Fruit fly (Drosophila melanogaster) whole organism, embryonic: ENCODE data around the gene puf.

ENCODE experiments used
- Adf1 ChIP-seq: fragments of 200-800 bp; sonication (Bioruptor generic); IDR thresholded peaks from 2 replicates; pipeline ENCODE4 v1.3.6; 2022; ENCODE audit warnings: missing biosample characterization, missing genetic modification characterization
- Atf6 ChIP-seq: fragments of 200-800 bp; sonication (Bioruptor generic); IDR thresholded peaks from 2 replicates; pipeline ENCODE4 v1.3.6; 2022; ENCODE audit warnings: missing biosample characterization, missing genetic modification characterization
- B-H1 ChIP-seq: fragments of 200-800 bp; sonication (Bioruptor generic); IDR thresholded peaks from 3 replicates; pipeline ENCODE4 v1.3.6; 2022; ENCODE audit warnings: missing biosample characterization, missing genetic modification characterization
- Bgb ChIP-seq: fragments of 200-800 bp; sonication (Bioruptor generic); IDR thresholded peaks from 2 replicates; pipeline ENCODE4 v1.3.6; 2022; ENCODE audit warnings: missing biosample characterization, missing genetic modification characterization; ENCODE audit not compliant: partially characterized antibody
- Blimp-1 ChIP-seq: fragments of 200-800 bp; sonication (Bioruptor generic); optimal IDR thresholded peaks from 3 replicates; lab custom pipeline; 2018; ENCODE audit warnings: missing biosample characterization, missing genetic modification characterization, mild to moderate bottlenecking, moderate library complexity, missing genetic modification reagents
- BtbVII ChIP-seq: fragments of 200-800 bp; sonication (Bioruptor generic); optimal IDR thresholded peaks from 3 replicates; lab custom pipeline; 2017; ENCODE audit warnings: missing biosample characterization, mild to moderate bottlenecking, missing genetic modification characterization
- CG10209 ChIP-seq: fragments of 200-800 bp; sonication (Bioruptor generic); optimal IDR thresholded peaks from 3 replicates; lab custom pipeline; 2017; ENCODE audit warnings: missing biosample characterization, mild to moderate bottlenecking, missing genetic modification characterization, missing genetic modification reagents
- CG12104 ChIP-seq: fragments of 200-800 bp; sonication (Bioruptor generic); optimal IDR thresholded peaks from 3 replicates; lab custom pipeline; 2016; ENCODE audit warnings: missing biosample characterization, missing genetic modification characterization
- CG12219 ChIP-seq: fragments of 200-800 bp; sonication (Bioruptor generic); optimal IDR thresholded peaks from 3 replicates; lab custom pipeline; 2018; ENCODE audit warnings: missing biosample characterization, mild to moderate bottlenecking, missing genetic modification characterization
- CG14014 ChIP-seq: fragments of 200-800 bp; sonication (Bioruptor generic); IDR thresholded peaks from 2 replicates; pipeline ENCODE4 v1.3.6; 2022; ENCODE audit warnings: missing biosample characterization, missing genetic modification characterization
- CG1602 ChIP-seq: fragments of 200-800 bp; sonication (Bioruptor generic); optimal IDR thresholded peaks from 3 replicates; lab custom pipeline; 2016; ENCODE audit warnings: missing biosample characterization, missing genetic modification characterization
- CG1603 ChIP-seq: fragments of 200-800 bp; sonication (Bioruptor generic); optimal IDR thresholded peaks from 2 replicates; lab custom pipeline; 2019; ENCODE audit warnings: missing biosample characterization, mild to moderate bottlenecking, missing genetic modification characterization, moderate library complexity
- CG1647 ChIP-seq: fragments of 200-800 bp; sonication (Bioruptor generic); optimal IDR thresholded peaks from 3 replicates; lab custom pipeline; 2016; ENCODE audit warnings: missing biosample characterization, missing genetic modification characterization
- CG16813 ChIP-seq: fragments of 200-800 bp; sonication (Bioruptor generic); IDR thresholded peaks from 3 replicates; pipeline ENCODE4 v1.3.6; 2022; ENCODE audit warnings: missing biosample characterization, missing genetic modification characterization; ENCODE audit not compliant: partially characterized antibody
- CG16815 ChIP-seq: fragments of 200-800 bp; sonication (Bioruptor generic); optimal IDR thresholded peaks from 3 replicates; lab custom pipeline; 2017; ENCODE audit warnings: missing biosample characterization, mild to moderate bottlenecking, missing genetic modification characterization
- CG18262 ChIP-seq: fragments of 200-800 bp; optimal IDR thresholded peaks from 3 replicates; lab custom pipeline; 2019; ENCODE audit warnings: missing biosample characterization, mild to moderate bottlenecking, missing genetic modification characterization, moderate library complexity
- CG2129 ChIP-seq: fragments of 200-800 bp; sonication (Bioruptor generic); IDR thresholded peaks from 2 replicates; pipeline ENCODE4 v1.3.6; 2022; ENCODE audit warnings: missing biosample characterization, missing genetic modification characterization; ENCODE audit not compliant: partially characterized antibody
- CG2199 ChIP-seq: fragments of 200-800 bp; sonication (Bioruptor generic); IDR thresholded peaks from 3 replicates; pipeline ENCODE4 v1.3.6; 2022; ENCODE audit warnings: missing biosample characterization, missing genetic modification characterization
- CG3163 ChIP-seq: fragments of 200-800 bp; sonication (Bioruptor generic); optimal IDR thresholded peaks from 3 replicates; lab custom pipeline; 2016; ENCODE audit warnings: missing biosample characterization, missing genetic modification characterization
- CG34224 ChIP-seq: fragments of 200-800 bp; sonication (Bioruptor generic); IDR thresholded peaks from 3 replicates; pipeline ENCODE4 v1.3.6; 2022; ENCODE audit warnings: missing biosample characterization, missing genetic modification characterization; ENCODE audit not compliant: partially characterized antibody
- CG43689 ChIP-seq: fragments of 200-800 bp; sonication (Bioruptor generic); IDR thresholded peaks from 2 replicates; pipeline ENCODE4 v1.3.6; 2022; ENCODE audit warnings: missing biosample characterization, missing genetic modification characterization
- CG6272 ChIP-seq: fragments of 200-800 bp; sonication (Bioruptor generic); IDR thresholded peaks from 2 replicates; pipeline ENCODE4 v1.3.6; 2022; ENCODE audit warnings: missing biosample characterization, missing genetic modification characterization
- CG8359 ChIP-seq: fragments of 200-800 bp; sonication (Bioruptor generic); optimal IDR thresholded peaks from 2 replicates; lab custom pipeline; 2017; ENCODE audit warnings: missing biosample characterization, mild to moderate bottlenecking, missing genetic modification characterization, borderline replicate concordance
- CG9876 ChIP-seq: fragments of 200-800 bp; sonication (Bioruptor generic); optimal IDR thresholded peaks from 2 replicates; lab custom pipeline; 2016; ENCODE audit warnings: missing biosample characterization, missing genetic modification characterization
- Doc2 ChIP-seq: fragments of 200-800 bp; sonication (Bioruptor generic); IDR thresholded peaks from 2 replicates; pipeline ENCODE4 v1.3.6; 2022; ENCODE audit warnings: missing biosample characterization, missing genetic modification characterization
- MTF-1 ChIP-seq: fragments of 200-800 bp; sonication (Bioruptor generic); optimal IDR thresholded peaks from 2 replicates; lab custom pipeline; 2018; ENCODE audit warnings: missing biosample characterization, mild to moderate bottlenecking, missing genetic modification characterization, borderline replicate concordance
- Max ChIP-seq: fragments of 200-800 bp; sonication (Bioruptor generic); optimal IDR thresholded peaks from 2 replicates; lab custom pipeline; 2016; ENCODE audit warnings: missing biosample characterization, mild to moderate bottlenecking, missing genetic modification characterization
- Neu2 ChIP-seq: fragments of 200-800 bp; sonication (Bioruptor generic); optimal IDR thresholded peaks from 3 replicates; lab custom pipeline; 2016; ENCODE audit warnings: missing biosample characterization, missing genetic modification characterization, borderline replicate concordance
- PHDP ChIP-seq: fragments of 200-800 bp; sonication (Bioruptor generic); optimal IDR thresholded peaks from 3 replicates; lab custom pipeline; 2018; ENCODE audit warnings: missing biosample characterization, mild to moderate bottlenecking, missing genetic modification characterization, moderate library complexity
- Six4 ChIP-seq: fragments of 200-800 bp; sonication (Bioruptor generic); optimal IDR thresholded peaks from 2 replicates; lab custom pipeline; 2016; ENCODE audit warnings: missing biosample characterization, missing genetic modification characterization
- Ssrp ChIP-seq: fragments of 200-800 bp; sonication (Bioruptor generic); optimal IDR thresholded peaks from 2 replicates; lab custom pipeline; 2018; ENCODE audit warnings: missing biosample characterization, mild to moderate bottlenecking, missing genetic modification characterization, moderate library complexity
- ap ChIP-seq: fragments of 200-800 bp; sonication (Bioruptor generic); IDR thresholded peaks from 2 replicates; pipeline ENCODE4 v1.3.6; 2022; ENCODE audit warnings: missing biosample characterization, missing genetic modification characterization
- ara ChIP-seq: fragments of 200-800 bp; sonication (Bioruptor generic); IDR thresholded peaks from 2 replicates; pipeline ENCODE4 v1.3.6; 2022; ENCODE audit warnings: missing biosample characterization, missing genetic modification characterization
- az2 ChIP-seq: fragments of 200-800 bp; sonication (Bioruptor generic); optimal IDR thresholded peaks from 3 replicates; lab custom pipeline; 2016; ENCODE audit warnings: missing biosample characterization, missing genetic modification characterization
- bcd ChIP-seq: fragments of 200-800 bp; sonication (Bioruptor generic); optimal IDR thresholded peaks from 2 replicates; lab custom pipeline; 2017; ENCODE audit warnings: missing biosample characterization, mild to moderate bottlenecking, missing genetic modification characterization
- cwo ChIP-seq: fragments of 200-800 bp; sonication (Bioruptor generic); optimal IDR thresholded peaks from 3 replicates; lab custom pipeline; 2017; ENCODE audit warnings: missing biosample characterization, missing genetic modification characterization, mild to moderate bottlenecking, moderate library complexity, missing genetic modification reagents
- dmrt11E ChIP-seq: fragments of 200-800 bp; sonication (Bioruptor generic); optimal IDR thresholded peaks from 3 replicates; lab custom pipeline; 2018; ENCODE audit warnings: missing biosample characterization, mild to moderate bottlenecking, missing genetic modification characterization, moderate library complexity
- dysf ChIP-seq: fragments of 200-800 bp; sonication (Bioruptor generic); IDR thresholded peaks from 3 replicates; pipeline ENCODE4 v1.3.6; 2022; ENCODE audit warnings: missing biosample characterization, missing genetic modification characterization
- insv ChIP-seq, 2 experiments: fragments of 200-800 bp; sonication (Bioruptor generic); optimal IDR thresholded peaks; 3 replicates each; lab custom pipeline; 2016 to 2018; ENCODE audit warnings: missing biosample characterization in 2 of 2, missing genetic modification characterization in 2 of 2
- mld ChIP-seq: fragments of 200-800 bp; sonication (Bioruptor generic); IDR thresholded peaks from 3 replicates; pipeline ENCODE4 v1.3.6; 2022; ENCODE audit warnings: missing biosample characterization, missing genetic modification characterization; ENCODE audit not compliant: partially characterized antibody
- nau ChIP-seq: fragments of 200-800 bp; sonication (Bioruptor generic); optimal IDR thresholded peaks from 3 replicates; lab custom pipeline; 2017; ENCODE audit warnings: missing biosample characterization, mild to moderate bottlenecking, missing genetic modification characterization, missing genetic modification reagents
- nmo ChIP-seq: fragments of 200-800 bp; sonication (Bioruptor generic); optimal IDR thresholded peaks from 2 replicates; lab custom pipeline; 2018; ENCODE audit warnings: missing biosample characterization, mild to moderate bottlenecking, missing genetic modification characterization, moderate library complexity
- phol ChIP-seq: fragments of 200-800 bp; sonication (Bioruptor generic); optimal IDR thresholded peaks from 3 replicates; lab custom pipeline; 2018; ENCODE audit warnings: missing biosample characterization, mild to moderate bottlenecking, missing genetic modification characterization, moderate library complexity
- sc ChIP-seq, 3 experiments: fragments of >200 bp in 2 of 3; fragments of 200-800 bp in 1 of 3; sonication (Bioruptor generic) in 1 of 3; optimal IDR thresholded peaks; 2 replicates in 2 of 3; 3 replicates in 1 of 3; lab custom pipeline; 2017; ENCODE audit warnings: mild to moderate bottlenecking in 1 of 3, missing biosample characterization in 1 of 3, missing genetic modification characterization in 1 of 3, missing genetic modification reagents in 1 of 3
- sd ChIP-seq: fragments of 200-800 bp; sonication (Bioruptor generic); optimal IDR thresholded peaks from 3 replicates; lab custom pipeline; 2018; ENCODE audit warnings: missing biosample characterization, mild to moderate bottlenecking, missing genetic modification characterization, moderate library complexity
- sima ChIP-seq: fragments of 200-800 bp; sonication (Bioruptor generic); optimal IDR thresholded peaks from 2 replicates; lab custom pipeline; 2016; ENCODE audit warnings: missing biosample characterization, missing genetic modification characterization
- stc ChIP-seq: fragments of 200-800 bp; sonication (Bioruptor generic); IDR thresholded peaks from 2 replicates; pipeline ENCODE4 v1.3.6; 2022; ENCODE audit warnings: missing biosample characterization, missing genetic modification characterization
- tgo ChIP-seq: fragments of 200-800 bp; sonication (Bioruptor generic); IDR thresholded peaks from 3 replicates; pipeline ENCODE4 v1.3.6; 2022; ENCODE audit warnings: missing biosample characterization, missing genetic modification characterization
- zfh2 ChIP-seq: fragments of 200-800 bp; sonication (Bioruptor generic); optimal IDR thresholded peaks from 2 replicates; lab custom pipeline; 2016; ENCODE audit warnings: missing biosample characterization, missing genetic modification characterization

puf gene

DNA sequence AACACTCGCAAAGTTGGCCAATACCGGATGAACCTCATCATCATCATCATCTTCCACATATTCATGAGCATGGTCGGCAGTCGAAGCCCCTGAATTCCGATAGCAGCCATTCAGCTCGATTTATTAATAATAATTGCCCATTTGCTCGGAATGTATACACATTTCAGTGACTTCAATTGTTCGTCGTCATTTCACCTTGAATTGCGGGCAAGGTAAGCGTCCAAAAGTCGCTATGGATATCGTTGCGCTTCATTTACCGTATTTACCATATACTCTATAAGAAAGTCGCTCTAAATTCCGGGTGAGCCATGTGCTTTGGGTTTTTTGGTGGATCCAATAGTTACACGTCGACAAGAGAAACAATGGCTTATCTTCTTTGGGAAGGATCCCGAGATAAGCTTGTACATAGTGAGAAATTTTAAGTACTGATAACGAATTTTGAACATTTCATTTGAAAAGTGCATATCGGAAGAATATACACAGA lies 23.8 kb downstream of the puf start (continued):
- TF ChIP-seq CG12219 (GFP tag; lab: Kevin White, UChicago) (no peak), CG2129 (GFP tag; lab: Robert Waterston, UW) (no peak), stc (GFP tag; lab: Robert Waterston, UW) (peak; percentile 39; the same call in 1 of the 2 replicates), Atf6 (no peak), CG3163 (GFP tag; lab: Kevin White, UChicago) (no peak), zfh2 (GFP tag; lab: Kevin White, UChicago) (peak; percentile 46), phol (tag; lab: Kevin White, UChicago) (peak; percentile 29), nmo (GFP tag; lab: Kevin White, UChicago) (peak; percentile 25), CG8359 (GFP tag; lab: Kevin White, UChicago) (no peak), dmrt11E (tag; lab: Kevin White, UChicago) (no peak), B-H1 (no peak), ap (no peak), CG1647 (GFP tag; lab: Kevin White, UChicago) (peak; percentile 3), Bgb (GFP tag; lab: Robert Waterston, UW) (no peak), CG2199 (GFP tag; lab: Robert Waterston, UW) (0 out of 3 replicates have a peak, but pooled peaks have one; percentile 48), dysf (peak; percentile 47; the same call in 1 of the 3 replicates), sd (tag; lab: Kevin White, UChicago) (peak; percentile 87), PHDP (tag; lab: Kevin White, UChicago) (no peak), CG43689 (peak; percentile 30; the same call in 1 of the 2 replicates), Ssrp (peak; percentile 9), Blimp-1 (GFP tag; lab: Kevin White, UChicago) (no peak), Adf1 (no peak), ara (no peak), Max (GFP tag; lab: Kevin White, UChicago) (peak; percentile 2), CG16815 (GFP tag; lab: Kevin White, UChicago) (no peak), MTF-1 (GFP tag; lab: Kevin White, UChicago) (no peak), tgo (0 out of 3 replicates have a peak, but pooled peaks have one; percentile 31), CG6272 (GFP tag; lab: Robert Waterston, UW) (no peak), Neu2 (GFP tag; lab: Kevin White, UChicago) (no peak), sc (optimal IDR thresholded peaks at IDR 0.05; lab: Kevin White, UChicago) (no peak), sc (GFP tag; optimal IDR thresholded peaks at IDR 0.05; lab: Kevin White, UChicago) (no peak), BtbVII (GFP tag; lab: Kevin White, UChicago) (no peak), sima (GFP tag; lab: Kevin White, UChicago) (no peak), nau (GFP tag; lab: Kevin White, UChicago) (no peak), CG1602 (GFP tag; lab: Kevin White, UChicago) (no peak), cwo (GFP tag; lab: Kevin White, UChicago) (no peak), CG9876 (GFP tag; lab: Kevin White, UChicago) (no peak), bcd (GFP tag; lab: Kevin White, UChicago) (peak; percentile 18), CG18262 (tag; lab: Kevin White, UChicago) (no peak), az2 (peak; percentile 7), Six4 (peak; percentile 6), CG12104 (peak; percentile 22), CG16813 (GFP tag; lab: Robert Waterston, UW) (no peak), CG34224 (GFP tag; lab: Robert Waterston, UW) (no peak), insv (GFP tag; optimal IDR thresholded peaks at IDR 0.05; lab: Kevin White, UChicago) (no peak), Doc2 (no peak), CG10209 (GFP tag; lab: Kevin White, UChicago) (peak; percentile 18), CG14014 (GFP tag; lab: Robert Waterston, UW) (peak; percentile 53; the same call in 1 of the 2 replicates), mld (GFP tag; lab: Robert Waterston, UW) (no peak), CG1603 (tag; lab: Kevin White, UChicago) (no peak)
